Worm (Caenorhabditis elegans) whole organism, young adult: Measurements from ENCODE around the gene phg-1.

Experiments used
- B0019.2 ChIP-seq: fragments of 200-800 bp; sonication (Bioruptor generic); conservative IDR thresholded peaks from 2 replicates; pipeline ENCODE4 v1.3.6; 2022; ENCODE audit warnings: missing genetic modification reagents, missing genetic modification characterization, missing compliant biosample characterization
- B0261.1 ChIP-seq: sonication (generic microtip); optimal IDR thresholded peaks from 2 replicates; lab custom pipeline; 2016; ENCODE audit warnings: mild to moderate bottlenecking, missing genetic modification characterization, moderate library complexity, missing compliant biosample characterization
- B0336.3 ChIP-seq: fragments of 200-800 bp; sonication (Bioruptor generic); IDR thresholded peaks from 2 replicates; pipeline ENCODE4 v1.3.6; 2022; ENCODE audit warnings: missing genetic modification characterization, missing compliant biosample characterization
- F10E7.11 ChIP-seq: sonication (generic microtip); optimal IDR thresholded peaks from 2 replicates; lab custom pipeline; 2017; ENCODE audit warnings: mild to moderate bottlenecking, missing genetic modification characterization, moderate library complexity, missing compliant biosample characterization
- F22D6.2 ChIP-seq: sonication (generic microtip); optimal IDR thresholded peaks from 2 replicates; lab custom pipeline; 2016; ENCODE audit warnings: mild to moderate bottlenecking, missing genetic modification characterization, missing compliant biosample characterization
- F23B12.7 ChIP-seq: sonication (generic microtip); optimal IDR thresholded peaks from 2 replicates; lab custom pipeline; 2017; ENCODE audit warnings: missing genetic modification characterization, mild to moderate bottlenecking, missing compliant biosample characterization, antibody characterized with exemption, moderate library complexity; ENCODE audit not compliant: insufficient read depth
- Y53G8AR.9 ChIP-seq: fragments of 200-800 bp; sonication (Bioruptor generic); conservative IDR thresholded peaks from 2 replicates; pipeline ENCODE4 v1.3.6; 2022; ENCODE audit warnings: missing genetic modification reagents, missing genetic modification characterization, missing compliant biosample characterization
- ZK185.1 ChIP-seq: sonication (generic microtip); optimal IDR thresholded peaks from 2 replicates; lab custom pipeline; 2016; ENCODE audit warnings: mild to moderate bottlenecking, missing genetic modification characterization, missing compliant biosample characterization; ENCODE audit not compliant: poor library complexity, severe bottlenecking
- ama-1 ChIP-seq, 3 experiments: fragments of 150-350 bp in 1 of 3; sonication (generic microtip) in 2 of 3; optimal IDR thresholded peaks; 2 replicates each; lab custom pipeline; 2014 to 2018; ENCODE audit warnings: missing biosample characterization in 2 of 3, missing genetic modification characterization in 2 of 3, missing genetic modification reagents in 2 of 3
- athp-1 ChIP-seq: sonication (generic microtip); optimal IDR thresholded peaks from 2 replicates; lab custom pipeline; 2017; ENCODE audit warnings: mild to moderate bottlenecking, missing genetic modification characterization, missing compliant biosample characterization
- attf-3 ChIP-seq: fragments of 200-800 bp; sonication (Bioruptor generic); conservative IDR thresholded peaks from 2 replicates; pipeline ENCODE4 v1.3.6; 2022; ENCODE audit warnings: missing genetic modification reagents, missing genetic modification characterization, missing compliant biosample characterization
- bed-2 ChIP-seq: fragments of 200-800 bp; sonication (Bioruptor generic); IDR thresholded peaks from 2 replicates; pipeline ENCODE4 v1.3.6; 2022; ENCODE audit warnings: missing genetic modification reagents, missing genetic modification characterization, missing compliant biosample characterization
- ceh-79 ChIP-seq: sonication (generic microtip); optimal IDR thresholded peaks from 2 replicates; lab custom pipeline; 2017; ENCODE audit warnings: mild to moderate bottlenecking, missing genetic modification characterization, missing compliant biosample characterization
- die-1 ChIP-seq: sonication (generic microtip); optimal IDR thresholded peaks from 2 replicates; lab custom pipeline; 2016; ENCODE audit warnings: missing genotype, mild to moderate bottlenecking, missing genetic modification characterization, missing compliant biosample characterization
- dox-1 ChIP-seq: fragments of 200-800 bp; sonication (Bioruptor generic); IDR thresholded peaks from 2 replicates; pipeline ENCODE4 v1.3.6; 2022; ENCODE audit warnings: missing genetic modification reagents, missing genetic modification characterization, missing compliant biosample characterization
- ets-4 ChIP-seq: fragments of 200-800 bp; sonication (Bioruptor generic); optimal IDR thresholded peaks from 2 replicates; lab custom pipeline; 2018; ENCODE audit warnings: mild to moderate bottlenecking, missing genetic modification characterization, missing compliant biosample characterization
- hlh-12 ChIP-seq: sonication (generic microtip); optimal IDR thresholded peaks from 2 replicates; lab custom pipeline; 2016; ENCODE audit warnings: missing genetic modification characterization, missing compliant biosample characterization
- lir-1 ChIP-seq: fragments of 200-800 bp; sonication (Bioruptor generic); conservative IDR thresholded peaks from 2 replicates; pipeline ENCODE4 v1.3.6; 2022; ENCODE audit warnings: missing genetic modification reagents, missing genetic modification characterization, missing compliant biosample characterization
- lsl-1 ChIP-seq: fragments of 200-800 bp; sonication (Bioruptor generic); optimal IDR thresholded peaks from 2 replicates; lab custom pipeline; 2018; ENCODE audit warnings: mild to moderate bottlenecking, missing genetic modification characterization, moderate library complexity, missing compliant biosample characterization
- madf-3 ChIP-seq: fragments of 200-800 bp; sonication (Bioruptor generic); IDR thresholded peaks from 2 replicates; pipeline ENCODE4 v1.3.6; 2022; ENCODE audit warnings: missing genetic modification reagents, missing genetic modification characterization, missing compliant biosample characterization
- madf-6 ChIP-seq: fragments of 200-800 bp; sonication (Bioruptor generic); IDR thresholded peaks from 2 replicates; pipeline ENCODE4 v1.3.6; 2022; ENCODE audit warnings: missing genetic modification reagents, missing genetic modification characterization, missing compliant biosample characterization
- mcd-1 ChIP-seq: fragments of 200-800 bp; sonication (Bioruptor generic); IDR thresholded peaks from 2 replicates; pipeline ENCODE4 v1.3.6; 2022; ENCODE audit warnings: missing genetic modification reagents, missing genetic modification characterization, missing compliant biosample characterization
- nhr-27 ChIP-seq: fragments of 200-800 bp; sonication (Bioruptor generic); optimal IDR thresholded peaks from 2 replicates; lab custom pipeline; 2018; ENCODE audit warnings: mild to moderate bottlenecking, missing genetic modification characterization, moderate library complexity, missing compliant biosample characterization
- nhr-80 ChIP-seq: sonication (generic microtip); optimal IDR thresholded peaks from 2 replicates; lab custom pipeline; 2016; ENCODE audit warnings: missing genetic modification characterization, missing compliant biosample characterization
- rcor-1 ChIP-seq: fragments of 200-800 bp; sonication (Bioruptor generic); IDR thresholded peaks from 2 replicates; pipeline ENCODE4 v1.3.6; 2022; ENCODE audit warnings: missing genetic modification reagents, missing genetic modification characterization, missing compliant biosample characterization
- snpc-1.3 ChIP-seq: sonication (generic microtip); optimal IDR thresholded peaks from 2 replicates; lab custom pipeline; 2017; ENCODE audit warnings: missing genetic modification characterization, mild to moderate bottlenecking, missing compliant biosample characterization, antibody characterized with exemption, moderate library complexity, missing genotype, missing genetic modification reagents; ENCODE audit not compliant: insufficient read depth
- snpc-4 ChIP-seq, 5 experiments: fragments of 150-350 bp in 1 of 5; sonication (generic microtip) in 4 of 5; optimal IDR thresholded peaks; 2 replicates each; lab custom pipeline; 2014 to 2018; ENCODE audit warnings: missing genetic modification characterization in 5 of 5, missing biosample characterization in 3 of 5, antibody characterized with exemption in 2 of 5, mild to moderate bottlenecking in 2 of 5, missing compliant biosample characterization in 2 of 5, missing genotype in 2 of 5, moderate library complexity in 2 of 5, missing genetic modification reagents in 1 of 5
- tlf-1 ChIP-seq: fragments of 200-800 bp; sonication (Bioruptor generic); optimal IDR thresholded peaks from 2 replicates; lab custom pipeline; 2018; ENCODE audit warnings: mild to moderate bottlenecking, missing genetic modification characterization, missing compliant biosample characterization
- unc-130 ChIP-seq: sonication (generic microtip); optimal IDR thresholded peaks from 2 replicates; lab custom pipeline; 2016; ENCODE audit warnings: missing genetic modification reagents, missing genetic modification characterization, missing compliant biosample characterization
- zfh-2 ChIP-seq: fragments of 200-800 bp; sonication (Bioruptor generic); conservative IDR thresholded peaks from 2 replicates; pipeline ENCODE4 v1.3.6; 2022; ENCODE audit warnings: missing genetic modification reagents, missing genetic modification characterization, missing compliant biosample characterization
- zim-3 ChIP-seq: sonication (generic microtip); optimal IDR thresholded peaks from 2 replicates; lab custom pipeline; 2017; ENCODE audit warnings: mild to moderate bottlenecking, missing genetic modification characterization, moderate library complexity, missing compliant biosample characterization
- ztf-25 ChIP-seq: fragments of 200-800 bp; sonication (Bioruptor generic); IDR thresholded peaks from 2 replicates; pipeline ENCODE4 v1.3.6; 2022; ENCODE audit warnings: missing genetic modification reagents, missing genetic modification characterization, missing compliant biosample characterization

Gene phg-1

ce11 chrII:10132818-10133217 lies 4.6 kb upstream of the phg-1 start:
- no peak for TF ChIP-seq nhr-27 (tag; lab: Kevin White, UChicago)
- TF ChIP-seq F22D6.2 = no peak
- TF ChIP-seq dox-1 (GFP tag; lab: Robert Waterston, UW) = no peak
- no peak for TF ChIP-seq ztf-25 (GFP tag; lab: Robert Waterston, UW)
- TF ChIP-seq Y53G8AR.9 (GFP tag; lab: Robert Waterston, UW) = no peak
- TF ChIP-seq B0336.3 (GFP tag; lab: Robert Waterston, UW) = no peak
- TF ChIP-seq, all 124 proteins: peak for 0

- TF ChIP-seq ZK185.1 (tag; lab: Kevin White, UChicago) = no peak
- no peak for TF ChIP-seq zim-3 (tag; lab: Kevin White, UChicago)
- TF ChIP-seq B0261.1 (tag; lab: Kevin White, UChicago) = no peak
- no peak for TF ChIP-seq madf-6
- TF ChIP-seq athp-1 (tag; lab: Kevin White, UChicago) = no peak
- peak; percentile 87 for TF ChIP-seq nhr-80 (tag; lab: Kevin White, UChicago)
These were observed 3.0 kb upstream of the phg-1 start, which contains the start of gene F27E5.9 for ce11 chrII:10134285-10134995. F27E5.9 (plus strand) TSS chrII:10134945.

ce11 chrII:10136771-10137170 lies 687 bp upstream of the phg-1 start:
- TF ChIP-seq F23B12.7 (tag; lab: Kevin White, UChicago) = no peak
- no peak for TF ChIP-seq snpc-1.3
- TF ChIP-seq attf-3 = no peak
- no peak for TF ChIP-seq lsl-1
- TF ChIP-seq bed-2 (GFP tag; lab: Robert Waterston, UW) = no peak

- TF ChIP-seq nhr-80 (tag; lab: Kevin White, UChicago) = peak; percentile 68
- no peak for TF ChIP-seq zim-3 (tag; lab: Kevin White, UChicago)
These were observed 1.8 kb downstream of the phg-1 start, which contains the start of gene asah-2 for ce11 chrII:10139177-10139640. asah-2 (plus strand) TSS chrII:10139590.

DNA sequence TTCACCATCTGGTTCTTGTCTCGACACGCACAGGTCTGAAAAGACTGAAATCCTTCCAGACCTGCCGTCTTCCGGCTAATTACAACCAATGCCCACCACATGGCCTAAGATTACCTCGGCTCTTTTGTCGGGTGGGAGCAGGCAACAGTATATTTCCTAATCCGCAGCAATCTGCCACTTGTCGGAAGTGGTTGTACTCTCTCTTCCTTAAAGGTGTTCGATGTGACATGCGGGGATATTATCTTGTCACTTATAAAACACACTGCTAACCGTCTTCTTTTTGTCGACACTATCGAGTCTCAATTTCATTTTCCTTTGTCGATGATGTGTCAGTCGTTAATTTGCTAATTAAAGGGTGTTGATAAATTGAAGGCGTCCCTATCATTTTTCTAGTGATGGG lies 6.6 kb downstream of the phg-1 start, which contains the start of gene F27E5.3:
Gene F27E5.3 (minus strand): TSS at position 101 of the 400 bp plus-strand sequence.
- no peak for TF ChIP-seq attf-3
- no peak for TF ChIP-seq lir-1 (GFP tag; lab: Robert Waterston, UW)
- TF ChIP-seq bed-2 (GFP tag; lab: Robert Waterston, UW) = no peak
- no peak for TF ChIP-seq nhr-80 (tag; lab: Kevin White, UChicago)
- TF ChIP-seq snpc-1.3 = no peak
- TF ChIP-seq mcd-1 = no peak
- TF ChIP-seq F10E7.11 (tag; lab: Kevin White, UChicago) = no peak
- no peak for TF ChIP-seq ceh-79 (tag; lab: Kevin White, UChicago)
- no peak for TF ChIP-seq die-1 (tag; lab: Kevin White, UChicago)
- TF ChIP-seq zim-3 (tag; lab: Kevin White, UChicago) = no peak
- no peak for TF ChIP-seq madf-3 (GFP tag; lab: Robert Waterston, UW)
- TF ChIP-seq unc-130 = no peak

- TF ChIP-seq ama-1 (optimal IDR thresholded peaks at IDR 0.05; lab: Kevin White, UChicago) = no peak
- no peak for TF ChIP-seq ama-1 (GFP tag; optimal IDR thresholded peaks at IDR 0.05; lab: Kevin White, UChicago)
- no peak for TF ChIP-seq hlh-12 (tag; lab: Kevin White, UChicago)
- no peak for TF ChIP-seq snpc-4 (GFP tag; optimal IDR thresholded peaks at IDR 0.05; lab: Kevin White, UChicago)
- no peak for TF ChIP-seq snpc-4 (tag; optimal IDR thresholded peaks at IDR 0.05; lab: Kevin White, UChicago)
- no peak for TF ChIP-seq F22D6.2
- TF ChIP-seq ets-4 (GFP tag; lab: Kevin White, UChicago) = peak; percentile 23
- 0 out of 2 replicates have a peak, but pooled peaks have one; percentile 31 for TF ChIP-seq zfh-2 (GFP tag; lab: Robert Waterston, UW)
- TF ChIP-seq rcor-1 (GFP tag; lab: Robert Waterston, UW) = no peak
- no peak for TF ChIP-seq tlf-1 (GFP tag; lab: Kevin White, UChicago)
- no peak for TF ChIP-seq B0019.2
These were observed 9.0 kb downstream of the phg-1 start, which contains the start of gene pax-3 for ce11 chrII:10146488-10146887. pax-3 (plus strand) TSS chrII:10146570.
